Worm (Caenorhabditis elegans) whole organism, L1 larva: ENCODE measurements around the gene puf-11.

Source experiments
- C04F5.9 ChIP-seq: sonication (generic microtip); optimal IDR thresholded peaks from 2 replicates; lab custom pipeline; 2016; ENCODE audit warnings: missing genetic modification characterization, missing compliant biosample characterization
- alr-1 ChIP-seq: fragments of 200-800 bp; sonication (Bioruptor generic); optimal IDR thresholded peaks from 2 replicates; lab custom pipeline; 2018; ENCODE audit warnings: borderline replicate concordance, mild to moderate bottlenecking, missing genetic modification characterization, missing compliant biosample characterization
- ceh-63 ChIP-seq: fragments of 200-800 bp; sonication (Bioruptor generic); optimal IDR thresholded peaks from 2 replicates; lab custom pipeline; 2018; ENCODE audit warnings: mild to moderate bottlenecking, missing genetic modification characterization, missing compliant biosample characterization
- ces-1 ChIP-seq: fragments of 150-350 bp; optimal IDR thresholded peaks from 2 replicates; lab custom pipeline; 2014; ENCODE audit warnings: missing biosample characterization, missing genetic modification reagents, missing genetic modification characterization
- dsc-1 ChIP-seq: sonication (generic microtip); optimal IDR thresholded peaks from 2 replicates; lab custom pipeline; 2016; ENCODE audit warnings: mild to moderate bottlenecking, missing genetic modification characterization, missing compliant biosample characterization
- elt-2 ChIP-seq: sonication (generic microtip); optimal IDR thresholded peaks from 2 replicates; lab custom pipeline; 2016; ENCODE audit warnings: missing genetic modification characterization, mild to moderate bottlenecking, inconsistent platforms, missing compliant biosample characterization, missing genetic modification reagents
- fkh-10 ChIP-seq: sonication (generic microtip); optimal IDR thresholded peaks from 2 replicates; lab custom pipeline; 2017; ENCODE audit warnings: missing biosample characterization, missing genetic modification reagents, missing genetic modification characterization
- fkh-8 ChIP-seq: sonication (generic microtip); optimal IDR thresholded peaks from 2 replicates; lab custom pipeline; 2016; ENCODE audit warnings: mild to moderate bottlenecking, missing genetic modification characterization, missing compliant biosample characterization
- fos-1 ChIP-seq: fragments of 150-350 bp; optimal IDR thresholded peaks from 2 replicates; lab custom pipeline; 2014; ENCODE audit warnings: missing biosample characterization, missing genetic modification characterization
- hlh-17 ChIP-seq: fragments of 200-800 bp; sonication (Bioruptor generic); optimal IDR thresholded peaks from 2 replicates; lab custom pipeline; 2018; ENCODE audit warnings: missing genetic modification characterization, mild to moderate bottlenecking, missing compliant biosample characterization, moderate library complexity, borderline replicate concordance
- jun-1 ChIP-seq: fragments of 150-350 bp; optimal IDR thresholded peaks from 2 replicates; lab custom pipeline; 2014; ENCODE audit warnings: missing biosample characterization, missing genetic modification reagents, missing genetic modification characterization
- lin-14 ChIP-seq: fragments of 200-800 bp; sonication (Bioruptor generic); optimal IDR thresholded peaks from 2 replicates; lab custom pipeline; 2018; ENCODE audit warnings: mild to moderate bottlenecking, missing genetic modification characterization, moderate library complexity, missing compliant biosample characterization
- lin-15B ChIP-seq: fragments of 150-350 bp; sonication (generic microtip); optimal IDR thresholded peaks from 3 replicates; lab custom pipeline; 2014; ENCODE audit warnings: missing biosample characterization, missing genetic modification characterization
- lin-35 ChIP-seq, 2 experiments: fragments of 150-350 bp; optimal IDR thresholded peaks; 2 replicates each; lab custom pipeline; 2014; ENCODE audit warnings: missing biosample characterization in 2 of 2, missing genetic modification characterization in 2 of 2, missing genetic modification reagents in 2 of 2
- lir-3 ChIP-seq: sonication (generic microtip); optimal IDR thresholded peaks from 2 replicates; lab custom pipeline; 2016; ENCODE audit warnings: mild to moderate bottlenecking, missing genetic modification characterization, moderate library complexity, missing compliant biosample characterization; ENCODE audit not compliant: poor library complexity
- mab-9 ChIP-seq: fragments of 200-800 bp; sonication (Bioruptor generic); IDR thresholded peaks from 2 replicates; pipeline ENCODE4 v1.3.6; 2022; ENCODE audit warnings: missing genetic modification reagents, missing genetic modification characterization, missing compliant biosample characterization
- mdl-1 ChIP-seq, 2 experiments: fragments of 150-350 bp; optimal IDR thresholded peaks; 2 replicates each; lab custom pipeline; 2014 to 2017; ENCODE audit warnings: missing biosample characterization in 2 of 2, missing genetic modification characterization in 2 of 2, inconsistent platforms in 1 of 2
- mef-2 ChIP-seq: fragments of 150-350 bp; optimal IDR thresholded peaks from 2 replicates; lab custom pipeline; 2014; ENCODE audit warnings: missing biosample characterization, missing genetic modification characterization
- nhr-19 ChIP-seq: fragments of 200-800 bp; sonication (Bioruptor generic); conservative IDR thresholded peaks from 2 replicates; pipeline ENCODE4 v1.3.6; 2022; ENCODE audit warnings: missing genetic modification characterization, missing compliant biosample characterization
- nhr-237 ChIP-seq: fragments of 150-350 bp; optimal IDR thresholded peaks from 2 replicates; lab custom pipeline; 2014; ENCODE audit warnings: missing biosample characterization, missing genetic modification characterization
- nhr-71 ChIP-seq: sonication (generic microtip); optimal IDR thresholded peaks from 2 replicates; lab custom pipeline; 2016; ENCODE audit warnings: mild to moderate bottlenecking, missing genetic modification characterization, moderate library complexity, missing compliant biosample characterization
- nhr-85 ChIP-seq: sonication (generic microtip); peaks from one replicate; lab custom pipeline; 2016; ENCODE audit warnings: missing genetic modification characterization, inconsistent platforms, missing compliant biosample characterization
- pag-3 ChIP-seq: sonication (generic microtip); optimal IDR thresholded peaks from 2 replicates; lab custom pipeline; 2017; ENCODE audit warnings: missing genetic modification characterization, mild to moderate bottlenecking, missing compliant biosample characterization, antibody characterized with exemption, borderline replicate concordance; ENCODE audit not compliant: insufficient read depth
- skn-1 ChIP-seq: fragments of 150-350 bp; optimal IDR thresholded peaks from 2 replicates; lab custom pipeline; 2014; ENCODE audit warnings: missing biosample characterization, missing genetic modification characterization
- snpc-4 ChIP-seq: fragments of 150-350 bp; optimal IDR thresholded peaks from 2 replicates; lab custom pipeline; 2014; ENCODE audit warnings: missing biosample characterization, missing genetic modification characterization
- sptf-1 ChIP-seq: fragments of 150-350 bp; optimal IDR thresholded peaks from 2 replicates; lab custom pipeline; 2014; ENCODE audit warnings: missing biosample characterization, missing genetic modification characterization
- swsn-7 ChIP-seq: sonication (generic microtip); optimal IDR thresholded peaks from 2 replicates; lab custom pipeline; 2016; ENCODE audit warnings: missing genetic modification characterization, missing compliant biosample characterization
- tbx-2 ChIP-seq: sonication (generic microtip); optimal IDR thresholded peaks from 2 replicates; lab custom pipeline; 2016; ENCODE audit warnings: missing genetic modification characterization, missing compliant biosample characterization
- tlp-1 ChIP-seq: fragments of 150-350 bp; optimal IDR thresholded peaks from 2 replicates; lab custom pipeline; 2014; ENCODE audit warnings: missing biosample characterization, missing genetic modification characterization
- unc-30 ChIP-seq: sonication (generic microtip); optimal IDR thresholded peaks from 2 replicates; lab custom pipeline; 2017; ENCODE audit warnings: missing biosample characterization, missing genetic modification characterization
- unc-62 ChIP-seq: fragments of 150-350 bp; optimal IDR thresholded peaks from 2 replicates; lab custom pipeline; 2014; ENCODE audit warnings: missing biosample characterization, missing genetic modification reagents, missing genetic modification characterization
- vab-15 ChIP-seq: sonication (generic microtip); optimal IDR thresholded peaks from 2 replicates; lab custom pipeline; 2017; ENCODE audit warnings: missing genotype, mild to moderate bottlenecking, missing genetic modification characterization, missing compliant biosample characterization
- xbp-1 ChIP-seq: sonication (generic microtip); optimal IDR thresholded peaks from 2 replicates; lab custom pipeline; 2016; ENCODE audit warnings: missing genetic modification characterization, missing compliant biosample characterization
- zip-4 ChIP-seq: fragments of 200-800 bp; sonication (Bioruptor generic); optimal IDR thresholded peaks from 2 replicates; lab custom pipeline; 2018; ENCODE audit warnings: mild to moderate bottlenecking, missing genetic modification characterization, moderate library complexity, missing compliant biosample characterization
- ztf-11 ChIP-seq, 2 experiments: sonication (generic microtip); optimal IDR thresholded peaks; 2 replicates each; lab custom pipeline; 2016 to 2017; ENCODE audit warnings: missing genetic modification characterization in 2 of 2, missing biosample characterization in 1 of 2, missing compliant biosample characterization in 1 of 2
- ztf-4 ChIP-seq: fragments of 150-350 bp; optimal IDR thresholded peaks from 2 replicates; lab custom pipeline; 2014; ENCODE audit warnings: missing biosample characterization, missing genetic modification characterization

Gene puf-11

ce11 chrIV:6415149-6415548 is 6.2 kb upstream of the puf-11 start, which contains the start of gene exos-2 (continued):
- TF ChIP-seq lin-35 (GFP tag; optimal IDR thresholded peaks at IDR 0.05; lab: Kevin White, UChicago) (peak; percentile 98 to 99), nhr-71 (peak; percentile 77), lir-3 (peak; percentile 13), fkh-8 (tag; lab: Kevin White, UChicago) (no peak), dsc-1 (peak; percentile 47), nhr-19 (peak; percentile 50; the same call in 1 of the 2 replicates)

DNA sequence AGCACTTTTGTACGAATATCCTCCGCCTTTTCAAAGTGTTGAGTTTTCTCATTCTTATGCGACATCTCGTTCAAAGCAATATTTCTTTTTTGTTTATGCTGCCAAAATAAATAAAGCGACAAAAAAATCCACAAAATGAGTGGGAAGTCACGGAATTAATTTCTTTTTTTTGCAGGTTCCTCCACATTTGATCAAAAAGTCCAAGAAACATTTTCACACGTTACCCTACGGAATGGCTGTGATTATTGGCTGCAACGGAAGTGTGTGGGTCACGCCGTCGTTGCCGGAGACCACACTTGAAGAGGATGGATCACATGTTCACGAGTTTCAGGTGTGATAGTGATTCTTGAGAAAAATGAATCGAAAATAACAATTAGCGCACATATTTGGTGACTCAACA is 4.8 kb upstream of the puf-11 start, which contains the start of gene Y73B6BL.22:
TSS of gene Y73B6BL.22 (minus strand) at position 101 of the 400 bp plus-strand sequence.
- TF ChIP-seq xbp-1 (tag; lab: Kevin White, UChicago) (no peak), nhr-237 (tag; lab: Kevin White, UChicago) (no peak), lir-3 (no peak), swsn-7 (tag; lab: Kevin White, UChicago) (no peak), hlh-17 (GFP tag; lab: Kevin White, UChicago) (no peak), ceh-63 (no peak), ztf-4 (tag; lab: Kevin White, UChicago) (no peak), pag-3 (tag; lab: Kevin White, UChicago) (no peak), lin-35 (GFP tag; optimal IDR thresholded peaks at IDR 0.05; lab: Kevin White, UChicago) (no peak), lin-14 (no peak), snpc-4 (tag; lab: Kevin White, UChicago) (no peak), tbx-2 (tag; lab: Kevin White, UChicago) (no peak), fos-1 (no peak)

DNA sequence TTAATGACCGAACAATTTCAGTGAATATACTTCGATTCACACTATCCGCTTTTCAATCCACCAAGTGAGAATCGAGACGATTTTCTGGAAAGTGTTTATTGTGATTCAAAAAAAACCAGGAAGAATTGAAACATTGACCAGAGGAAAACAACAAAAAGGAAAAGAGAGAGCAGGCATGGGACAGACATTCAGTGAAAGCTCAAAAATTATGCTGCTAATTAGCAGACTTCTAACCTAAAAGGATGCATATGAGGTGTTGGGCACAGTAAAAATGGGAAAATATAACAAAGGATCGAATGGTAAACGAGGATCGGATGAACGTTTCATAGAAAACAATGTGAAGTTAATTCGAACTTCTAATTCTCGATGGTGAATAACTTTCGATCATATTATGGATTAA is 3.8 kb upstream of the puf-11 start:
- TF ChIP-seq alr-1 (no peak), skn-1 (tag; lab: Kevin White, UChicago) (no peak), jun-1 (tag; lab: Kevin White, UChicago) (no peak), ztf-11 (tag; optimal IDR thresholded peaks at IDR 0.05; lab: Kevin White, UChicago) (no peak), fkh-10 (no peak), nhr-85 (tag; lab: Kevin White, UChicago) (no peak), tbx-2 (tag; lab: Kevin White, UChicago) (no peak), swsn-7 (tag; lab: Kevin White, UChicago) (no peak), unc-62 (GFP tag; lab: Kevin White, UChicago) (no peak), sptf-1 (tag; lab: Kevin White, UChicago) (no peak), tlp-1 (tag; lab: Kevin White, UChicago) (no peak), lin-15B (no peak), vab-15 (no peak), lir-3 (no peak)
- TF ChIP-seq, all 84 proteins: peak for 0

DNA sequence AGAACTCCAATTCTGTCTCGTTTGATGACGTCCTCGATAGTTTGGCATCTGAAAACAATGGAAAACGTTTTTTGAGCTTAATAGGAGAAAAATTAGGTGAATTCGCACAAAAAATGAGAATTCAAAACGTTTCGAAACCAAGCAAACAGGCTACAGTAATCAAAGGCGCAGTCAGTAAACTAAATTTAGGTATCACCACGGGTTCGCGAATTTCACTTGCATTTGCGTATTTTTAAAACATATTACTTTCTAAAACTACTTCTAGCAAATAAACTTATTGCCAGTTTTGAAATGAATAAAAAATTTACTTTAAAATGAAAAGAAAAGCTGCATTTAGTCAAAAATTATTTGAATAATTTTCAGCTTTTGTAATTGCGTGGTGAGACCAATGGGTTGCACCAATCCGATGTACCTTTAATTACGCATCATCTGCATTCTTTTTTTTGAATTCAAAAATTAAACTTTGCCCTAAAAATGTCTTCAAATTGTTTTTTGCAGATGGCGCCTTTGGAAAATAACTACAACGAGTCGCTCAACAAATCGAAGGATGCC is 2.3 kb upstream of the puf-11 start, which contains the start of the genes Y73B6BL.23 and htp-2:
TSS of gene Y73B6BL.23 (minus strand) at position 51 of the 552 bp plus-strand sequence.
TSS of gene htp-2 (plus strand) at position 492 of the 552 bp plus-strand sequence.
- no peak for TF ChIP-seq unc-30 (tag; lab: Kevin White, UChicago)
- TF ChIP-seq nhr-85 (tag; lab: Kevin White, UChicago), result no peak
- TF ChIP-seq nhr-237 (tag; lab: Kevin White, UChicago), result no peak
- no peak for TF ChIP-seq fkh-10
- no peak for TF ChIP-seq tbx-2 (tag; lab: Kevin White, UChicago)
- TF ChIP-seq elt-2 (tag; lab: Kevin White, UChicago), result no peak
- TF ChIP-seq mab-9 (GFP tag; lab: Robert Waterston, UW), result no peak
- no peak for TF ChIP-seq mdl-1 (tag; optimal IDR thresholded peaks at IDR 0.05; lab: Kevin White, UChicago)
- no peak for TF ChIP-seq fkh-8 (tag; lab: Kevin White, UChicago)
- no peak for TF ChIP-seq unc-62 (GFP tag; lab: Kevin White, UChicago)
- no peak for TF ChIP-seq nhr-71
- no peak for TF ChIP-seq zip-4 (GFP tag; lab: Kevin White, UChicago)
- no peak for TF ChIP-seq mef-2 (tag; lab: Kevin White, UChicago)
- TF ChIP-seq ces-1 (GFP tag; lab: Kevin White, UChicago), result no peak
- TF ChIP-seq C04F5.9 (tag; lab: Kevin White, UChicago), result no peak
